Fruit fly (Drosophila melanogaster) whole organism, larva: ENCODE measurements around the gene tweek.

ENCODE experiments used
- noc ChIP-seq: fragments of 200-800 bp; sonication (Bioruptor generic); optimal IDR thresholded peaks from 3 replicates; lab custom pipeline; 2019; ENCODE audit warnings: missing biosample characterization, mild to moderate bottlenecking, missing genetic modification characterization, moderate library complexity

Gene tweek

DNA sequence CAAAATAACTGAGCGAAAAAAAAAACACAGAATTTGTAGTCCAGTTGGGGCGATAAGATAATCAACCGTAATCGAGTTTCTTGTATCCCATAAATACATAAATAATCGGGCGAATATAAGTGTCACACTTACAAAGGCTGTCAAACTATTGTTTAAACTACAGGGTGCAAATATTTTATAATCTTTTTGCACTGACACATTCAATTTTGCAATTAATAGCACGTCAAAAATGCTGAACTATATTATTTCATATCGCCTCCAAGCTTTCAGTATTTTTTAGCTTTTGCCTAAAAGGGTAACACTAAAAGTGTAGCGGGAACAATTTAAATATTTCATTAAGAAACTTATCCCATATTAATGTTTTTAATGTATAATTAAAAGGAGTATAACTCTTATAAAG lies 21.9 kb downstream of the tweek start, which contains the start of gene ApepP:
ApepP (minus strand) TSS at position 242 of the 400 bp plus-strand sequence.
- TF ChIP-seq noc, result peak; percentile 92

DNA sequence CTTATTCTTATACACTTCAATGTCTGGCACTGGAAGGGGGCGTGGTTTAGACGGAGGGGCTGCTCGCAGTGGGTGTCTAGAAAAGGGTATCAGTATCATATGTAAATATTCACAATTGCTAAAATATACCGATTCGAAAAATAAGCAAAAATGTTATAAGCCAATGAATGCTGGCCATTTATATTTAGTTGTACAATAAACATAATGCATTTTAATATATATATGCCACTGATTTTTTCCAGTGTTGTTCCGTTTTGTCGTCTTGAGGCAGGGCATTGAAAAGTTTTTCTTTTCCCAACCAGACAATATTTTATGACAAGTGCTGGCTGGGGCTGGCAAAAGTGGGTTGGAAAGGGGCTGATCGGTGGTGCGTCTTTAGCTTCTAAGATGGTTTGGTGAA lies 33.5 kb downstream of the tweek start:
- no peak for TF ChIP-seq noc
